Fruit fly (Drosophila melanogaster): Measurements from ENCODE around the gene Tspo.

Tspo gene

DNA sequence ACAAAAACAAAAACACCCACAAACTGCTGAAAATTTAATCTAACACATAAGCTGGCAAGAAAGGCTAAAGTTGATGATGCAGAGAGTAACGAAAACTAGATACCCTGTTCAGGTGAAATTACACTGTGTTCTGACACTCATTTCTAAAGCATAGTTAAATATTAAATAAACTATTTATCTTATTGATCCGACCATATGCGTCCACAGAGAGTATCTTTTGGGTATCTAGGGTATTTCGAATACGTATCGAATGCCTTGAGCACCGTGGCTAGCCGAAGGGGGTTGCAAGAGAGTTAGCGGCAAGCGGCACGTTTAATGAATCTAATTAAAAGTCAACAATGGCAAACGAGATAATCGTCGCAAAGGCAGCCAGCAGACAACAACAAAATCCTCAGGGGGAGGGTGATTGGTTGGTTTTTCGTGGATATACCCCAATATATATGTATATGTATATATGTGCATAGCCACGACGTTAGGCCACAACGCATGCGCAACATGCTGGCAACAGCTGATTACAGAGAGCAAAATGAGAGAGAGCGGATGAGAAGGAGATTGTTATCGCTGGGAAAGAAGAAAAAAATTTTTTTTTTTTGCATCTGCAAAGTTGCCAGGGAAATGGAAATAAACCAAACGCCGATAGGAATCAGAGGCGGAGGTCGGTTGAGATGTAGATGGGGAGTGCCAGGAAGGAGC lies 37.3 kb upstream of the Tspo start (continued):
- peak; percentile 93 for TF ChIP-seq vvl (GFP tag; IDR thresholded peaks at IDR 0.05)
- TF ChIP-seq CG11398 (GFP tag; optimal IDR thresholded peaks at IDR 0.05) = no peak
- peak; percentile 45 for TF ChIP-seq CG10654 (GFP tag; optimal IDR thresholded peaks at IDR 0.05)
- TF ChIP-seq tup (GFP tag; optimal IDR thresholded peaks at IDR 0.05) = peak; percentile 48
- peak; percentile 58 for TF ChIP-seq Vsx1 (GFP tag; optimal IDR thresholded peaks at IDR 0.05)
- peak; percentile 90 for TF ChIP-seq ci (GFP tag; IDR thresholded peaks at IDR 0.05)
- no peak for TF ChIP-seq insv (GFP tag; optimal IDR thresholded peaks at IDR 0.05)
- TF ChIP-seq unc-4 (GFP tag; IDR thresholded peaks at IDR 0.05; ENCODE audit: partially characterized antibody) = no peak
- TF ChIP-seq CG13123 (GFP tag; optimal IDR thresholded peaks at IDR 0.05) = peak; percentile 66
- peak; percentile 60 for TF ChIP-seq CG17802 (tag; optimal IDR thresholded peaks at IDR 0.05)
- peak; percentile 89 for TF ChIP-seq gem (tag; optimal IDR thresholded peaks at IDR 0.05)
- peak; percentile 72 for TF ChIP-seq NC2β (GFP tag; optimal IDR thresholded peaks at IDR 0.05)
- TF ChIP-seq run (tag; optimal IDR thresholded peaks at IDR 0.05) = peak; percentile 28
- no peak for TF ChIP-seq CG10565 (GFP tag; optimal IDR thresholded peaks at IDR 0.05)
- TF ChIP-seq CG8359 (GFP tag; optimal IDR thresholded peaks at IDR 0.05; ENCODE audit: borderline replicate concordance) = peak; percentile 65
- peak; percentile 81 for TF ChIP-seq CG17361 (GFP tag; IDR thresholded peaks at IDR 0.05)
- no peak for TF ChIP-seq Adf1 (GFP tag; IDR thresholded peaks at IDR 0.05)
- peak; percentile 44 for TF ChIP-seq fd64A (GFP tag; optimal IDR thresholded peaks at IDR 0.05)
- peak; percentile 30; the same call in 1 of the 2 replicates for TF ChIP-seq MBD-R2 (GFP tag; IDR thresholded peaks at IDR 0.05)
- TF ChIP-seq CG10979 (tag; optimal IDR thresholded peaks at IDR 0.05) = peak; percentile 88
- peak; percentile 83 for TF ChIP-seq CG7839 (tag; optimal IDR thresholded peaks at IDR 0.05)
- TF ChIP-seq CG18476 (GFP tag; optimal IDR thresholded peaks at IDR 0.05) = peak; percentile 31
- no peak for TF ChIP-seq CG42726 (GFP tag; IDR thresholded peaks at IDR 0.05; ENCODE audit: partially characterized antibody)
- peak; percentile 77 for TF ChIP-seq dimm (GFP tag; IDR thresholded peaks at IDR 0.05)
- peak; percentile 84 for TF ChIP-seq Blimp-1 (GFP tag; optimal IDR thresholded peaks at IDR 0.05)
- peak; percentile 61 for TF ChIP-seq CG3281 (GFP tag; optimal IDR thresholded peaks at IDR 0.05)
- no peak for TF ChIP-seq chinmo (GFP tag; IDR thresholded peaks at IDR 0.05; ENCODE audit: partially characterized antibody)
- no peak for TF ChIP-seq wdn (GFP tag; IDR thresholded peaks at IDR 0.05)
- TF ChIP-seq Rfx (GFP tag; IDR thresholded peaks at IDR 0.05) = peak; percentile 47
- peak; percentile 69 for TF ChIP-seq CG17186 (GFP tag; optimal IDR thresholded peaks at IDR 0.05)
- peak; percentile 35 for TF ChIP-seq CG15514 (GFP tag; optimal IDR thresholded peaks at IDR 0.05)
- TF ChIP-seq pita (GFP tag; optimal IDR thresholded peaks at IDR 0.05) = no peak
- TF ChIP-seq CG8281 (tag; optimal IDR thresholded peaks at IDR 0.05) = peak; percentile 27
- peak; percentile 80 for TF ChIP-seq tap (tag; optimal IDR thresholded peaks at IDR 0.05)
- TF ChIP-seq mld (GFP tag; IDR thresholded peaks at IDR 0.05; ENCODE audit: partially characterized antibody) = no peak
- TF ChIP-seq her (GFP tag; optimal IDR thresholded peaks at IDR 0.05) = peak; percentile 17
- no peak for TF ChIP-seq CG31388 (GFP tag; optimal IDR thresholded peaks at IDR 0.05)
- peak; percentile 59 for TF ChIP-seq CG1529 (GFP tag; optimal IDR thresholded peaks at IDR 0.05)
- peak; percentile 57; the same call in 1 of the 2 replicates for TF ChIP-seq sim (GFP tag; IDR thresholded peaks at IDR 0.05)
- TF ChIP-seq danr (GFP tag; IDR thresholded peaks at IDR 0.05) = peak; percentile 62; the same call in 1 of the 2 replicates
- TF ChIP-seq ftz-f1 (GFP tag; optimal IDR thresholded peaks at IDR 0.05) = no peak
- peak; percentile 73 for TF ChIP-seq CG30403 (GFP tag; optimal IDR thresholded peaks at IDR 0.05)
- TF ChIP-seq H15 (GFP tag; IDR thresholded peaks at IDR 0.05) = peak; percentile 91
- no peak for TF ChIP-seq shn (GFP tag; optimal IDR thresholded peaks at IDR 0.05)
- TF ChIP-seq en (GFP tag; optimal IDR thresholded peaks at IDR 0.05) = no peak
- TF ChIP-seq hbn (GFP tag; IDR thresholded peaks at IDR 0.05; ENCODE audit: partially characterized antibody) = no peak
- TF ChIP-seq CG6689 (GFP tag; IDR thresholded peaks at IDR 0.05) = peak; percentile 89
- peak; percentile 75; the same call in 2 of the 3 replicates for TF ChIP-seq CG11093 (GFP tag; IDR thresholded peaks at IDR 0.05)
- peak; percentile 72 for TF ChIP-seq CG15696 (tag; optimal IDR thresholded peaks at IDR 0.05)
